Worm (Caenorhabditis elegans) whole organism, early embryonic: ENCODE results near the gene R12B2.7.

Experiments used
- B0310.2 ChIP-seq: sonication (generic microtip); optimal IDR thresholded peaks from 2 replicates; lab custom pipeline; 2016; ENCODE audit warnings: mild to moderate bottlenecking, missing genetic modification characterization, missing compliant biosample characterization
- F13C5.2 ChIP-seq: sonication (generic microtip); optimal IDR thresholded peaks from 2 replicates; lab custom pipeline; 2017; ENCODE audit warnings: mild to moderate bottlenecking, missing genetic modification characterization, inconsistent platforms, missing compliant biosample characterization
- aly-1 ChIP-seq: sonication (generic microtip); optimal IDR thresholded peaks from 2 replicates; lab custom pipeline; 2016; ENCODE audit warnings: missing genetic modification characterization, missing compliant biosample characterization
- ama-1 ChIP-seq: fragments of 150-350 bp; optimal IDR thresholded peaks from 2 replicates; lab custom pipeline; 2014
- ceh-36 ChIP-seq: sonication (generic microtip); optimal IDR thresholded peaks from 2 replicates; lab custom pipeline; 2016; ENCODE audit warnings: missing genetic modification characterization, inconsistent platforms, missing compliant biosample characterization
- hnd-1 ChIP-seq: sonication (generic microtip); optimal IDR thresholded peaks from 2 replicates; lab custom pipeline; 2016; ENCODE audit warnings: missing genetic modification characterization, missing compliant biosample characterization
- pes-1 ChIP-seq: fragments of 200-800 bp; sonication (Bioruptor generic); IDR thresholded peaks from 2 replicates; pipeline ENCODE4 v1.3.6; 2022; ENCODE audit warnings: missing genetic modification reagents, missing genetic modification characterization, missing compliant biosample characterization
- tbx-11 ChIP-seq: fragments of 200-800 bp; sonication (Bioruptor generic); IDR thresholded peaks from 2 replicates; pipeline ENCODE4 v1.3.6; 2022; ENCODE audit warnings: missing genetic modification characterization, missing compliant biosample characterization
- tbx-37 ChIP-seq: fragments of 200-800 bp; sonication (Bioruptor generic); conservative IDR thresholded peaks from 2 replicates; pipeline ENCODE4 v1.3.6; 2022; ENCODE audit warnings: missing genetic modification reagents, missing genetic modification characterization, missing compliant biosample characterization

DNA sequence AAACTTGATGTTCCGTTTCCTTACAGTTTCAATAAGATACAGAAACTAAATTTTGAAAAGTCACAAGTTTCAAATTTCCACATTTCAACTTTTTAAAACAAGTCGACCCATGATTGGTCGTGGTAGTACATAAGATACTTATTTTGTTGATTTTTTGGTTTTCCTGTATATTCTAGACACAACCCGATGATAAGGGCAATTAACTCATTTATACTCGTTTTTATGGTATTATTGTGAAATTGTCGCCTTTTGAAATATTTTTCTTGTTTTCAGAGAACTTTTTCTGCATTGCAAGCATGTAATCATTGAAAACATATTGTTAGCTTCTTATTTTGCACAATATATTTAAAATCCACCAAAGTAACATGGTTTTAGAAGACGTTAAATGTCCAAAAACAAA lies 2.9 kb upstream of the R12B2.7 start:
- TF ChIP-seq aly-1 (tag; lab: Kevin White, UChicago) (no peak), ceh-36 (tag; lab: Kevin White, UChicago) (no peak), ama-1 (lab: Kevin White, UChicago) (no peak), B0310.2 (tag; lab: Kevin White, UChicago) (no peak), F13C5.2 (tag; lab: Kevin White, UChicago) (no peak), tbx-37 (GFP tag; lab: Robert Waterston, UW) (no peak), hnd-1 (tag; lab: Kevin White, UChicago) (no peak), pes-1 (GFP tag; lab: Robert Waterston, UW) (no peak), tbx-11 (GFP tag; lab: Robert Waterston, UW) (no peak)
